Worm (Caenorhabditis elegans) whole organism, late embryonic: ENCODE results near the gene sre-55.

Source experiments
- ama-1 ChIP-seq: fragments of 150-350 bp; optimal IDR thresholded peaks from 2 replicates; lab custom pipeline; 2014
- ceh-45 ChIP-seq: fragments of 200-800 bp; sonication (Bioruptor generic); IDR thresholded peaks from 2 replicates; pipeline ENCODE4 v1.3.6; 2022; ENCODE audit warnings: missing genetic modification reagents, missing genetic modification characterization, missing compliant biosample characterization
- ets-4 ChIP-seq: sonication (generic microtip); optimal IDR thresholded peaks from 2 replicates; lab custom pipeline; 2016; ENCODE audit warnings: missing genetic modification characterization, missing compliant biosample characterization
- hlh-6 ChIP-seq: sonication (generic microtip); optimal IDR thresholded peaks from 2 replicates; lab custom pipeline; 2016; ENCODE audit warnings: missing genotype, missing genetic modification characterization, missing compliant biosample characterization
- pha-4 ChIP-seq: fragments of 150-350 bp; optimal IDR thresholded peaks from 2 replicates; lab custom pipeline; 2018; ENCODE audit warnings: missing biosample characterization, missing genetic modification reagents, missing genetic modification characterization
- pqm-1 ChIP-seq: sonication (generic microtip); optimal IDR thresholded peaks from 2 replicates; lab custom pipeline; 2016; ENCODE audit warnings: missing genetic modification characterization, missing compliant biosample characterization

DNA sequence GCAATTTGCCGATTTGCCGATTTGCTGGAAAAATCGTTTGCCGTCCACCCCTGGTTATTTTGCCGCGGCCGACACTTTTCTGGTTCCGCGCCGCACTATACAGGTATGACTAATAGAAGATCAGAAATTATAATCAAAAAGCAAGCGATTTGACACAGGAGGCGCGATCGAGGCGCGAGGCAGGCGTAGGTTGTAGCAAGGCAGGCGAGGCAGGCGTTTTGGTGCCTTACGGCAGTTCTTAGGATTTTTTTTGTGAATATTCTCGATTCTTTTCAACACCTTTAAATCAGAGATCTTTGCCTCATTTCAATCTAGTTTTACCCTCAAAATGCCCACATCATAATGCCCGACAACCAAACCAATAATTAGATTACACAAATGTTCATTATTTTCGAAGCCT lies 4.9 kb upstream of the sre-55 start, which contains the start of gene sre-56:
- TF ChIP-seq ets-4 (tag; lab: Kevin White, UChicago) (no peak), ama-1 (no peak), ceh-45 (no peak), pqm-1 (tag; lab: Kevin White, UChicago) (no peak), pha-4 (tag; lab: Kevin White, UChicago) (no peak), hlh-6 (no peak)
